Worm (Caenorhabditis elegans): Measurements from ENCODE around the gene ins-17.
A peak's percentile ranks its signal among the peaks of the same experiment; 100 is the strongest.

The ins-17 gene

DNA sequence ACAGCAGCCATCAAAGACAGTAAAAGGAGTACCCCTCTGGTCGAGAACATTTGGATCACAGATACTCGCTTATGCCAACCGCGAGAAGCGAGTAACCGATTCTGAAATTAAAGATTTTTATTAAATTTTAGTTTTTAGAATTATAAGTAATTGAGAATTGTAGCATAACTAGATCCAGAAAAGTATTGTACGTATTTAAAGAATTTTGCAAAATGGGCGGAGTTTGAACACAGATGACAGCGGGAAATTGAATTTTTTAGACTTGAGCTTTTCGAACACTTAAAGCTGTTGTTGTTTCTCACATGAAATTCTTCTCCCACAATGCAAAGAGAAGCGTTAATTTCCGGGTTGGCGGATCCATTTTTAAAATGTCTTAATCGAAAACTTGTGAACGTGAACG, at the start of gene ins-17:
Gene ins-17, minus strand, starts transcription at position 101 of the 400 bp plus-strand sequence.
- TF ChIP-seq F13H6.1 (tag; optimal IDR thresholded peaks at IDR 0.05) = no peak
- TF ChIP-seq nhr-6 (tag; optimal IDR thresholded peaks at IDR 0.05) = no peak
- no peak for TF ChIP-seq sem-4 (tag; optimal IDR thresholded peaks at IDR 0.05)
- TF ChIP-seq ztf-1 (GFP tag; conservative IDR thresholded peaks at IDR 0.05) = no peak
- no peak for TF ChIP-seq mdl-1 (tag; optimal IDR thresholded peaks at IDR 0.05)

DNA sequence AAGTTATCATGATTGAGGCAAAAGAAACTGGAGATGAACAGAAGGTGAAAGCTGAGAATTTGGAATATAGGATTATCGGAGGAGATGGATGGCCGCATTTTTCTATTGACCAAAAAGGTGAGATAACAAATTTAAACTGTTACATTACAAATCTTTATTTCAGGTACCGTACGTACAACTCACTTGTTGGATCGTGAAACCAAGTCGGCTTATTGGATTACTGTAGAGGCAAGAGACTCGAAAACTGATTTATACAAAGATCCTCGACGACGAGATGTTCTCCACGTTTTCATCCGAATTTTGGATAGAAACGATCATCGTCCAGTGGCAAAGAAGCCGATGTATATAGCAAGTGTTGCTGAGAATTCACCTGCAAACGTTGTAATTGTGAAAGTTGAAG, 48.6 kb upstream of the ins-17 start:
- TF ChIP-seq sem-4 (tag; optimal IDR thresholded peaks at IDR 0.05) = no peak

DNA sequence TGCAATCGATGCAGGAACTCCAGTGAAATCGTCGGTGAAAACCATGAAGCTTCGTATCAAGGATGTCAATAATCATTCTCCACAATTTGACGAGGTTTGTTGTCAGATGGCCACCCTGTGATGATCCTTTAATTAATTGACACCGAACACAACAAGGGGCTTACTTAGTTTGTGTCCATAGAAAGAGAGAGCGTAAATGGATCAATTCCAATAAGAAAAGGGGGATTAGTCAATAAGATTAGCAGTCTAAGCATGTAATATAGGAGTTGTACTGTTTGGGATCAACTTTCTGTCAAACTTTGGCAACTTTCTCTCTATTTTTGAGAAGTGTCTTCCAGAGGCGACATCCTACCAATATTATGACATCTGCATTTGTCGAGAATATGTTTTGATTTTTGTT, 46.7 kb upstream of the ins-17 start:
- TF ChIP-seq nhr-23 (tag; optimal IDR thresholded peaks at IDR 0.05) = no peak
- no peak for TF ChIP-seq lin-13 (GFP tag; optimal IDR thresholded peaks at IDR 0.05)
- TF ChIP-seq unc-62 (GFP tag; optimal IDR thresholded peaks at IDR 0.05) = no peak
- TF ChIP-seq mbf-1 (tag; optimal IDR thresholded peaks at IDR 0.05) = no peak
- no peak for TF ChIP-seq mdl-1 (tag; optimal IDR thresholded peaks at IDR 0.05)
- TF ChIP-seq skn-1 (tag; optimal IDR thresholded peaks at IDR 0.05) = no peak
- no peak for TF ChIP-seq elt-1 (tag; optimal IDR thresholded peaks at IDR 0.05)
- TF ChIP-seq ceh-82 (tag; optimal IDR thresholded peaks at IDR 0.05) = no peak
- no peak for TF ChIP-seq mab-5 (tag; optimal IDR thresholded peaks at IDR 0.05)
- TF ChIP-seq snpc-4 (tag; optimal IDR thresholded peaks at IDR 0.05) = no peak
- TF ChIP-seq Y55F3AM.14 (GFP tag; optimal IDR thresholded peaks at IDR 0.05) = no peak

DNA sequence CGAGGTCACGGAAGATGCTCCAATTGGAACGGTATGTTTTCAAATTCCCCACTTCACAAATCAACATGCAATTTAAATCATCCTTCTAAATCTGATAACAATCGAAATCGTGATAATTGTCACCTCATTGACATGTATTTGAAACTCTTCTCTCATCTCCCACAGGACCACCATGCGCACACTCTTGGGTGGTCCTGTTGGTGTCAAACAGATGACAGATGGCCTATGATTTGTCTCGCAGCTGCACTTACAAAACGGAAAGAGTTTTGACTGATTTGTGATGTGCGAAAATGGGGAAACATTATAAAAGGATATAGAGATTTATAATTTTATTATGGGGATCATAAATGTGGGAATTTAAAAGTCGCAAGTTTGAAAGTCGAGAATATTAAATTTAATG, 46.0 kb upstream of the ins-17 start:
- TF ChIP-seq nhr-129 (tag; optimal IDR thresholded peaks at IDR 0.05) (no peak), mab-5 (tag; optimal IDR thresholded peaks at IDR 0.05) (peak; percentile 0)

DNA sequence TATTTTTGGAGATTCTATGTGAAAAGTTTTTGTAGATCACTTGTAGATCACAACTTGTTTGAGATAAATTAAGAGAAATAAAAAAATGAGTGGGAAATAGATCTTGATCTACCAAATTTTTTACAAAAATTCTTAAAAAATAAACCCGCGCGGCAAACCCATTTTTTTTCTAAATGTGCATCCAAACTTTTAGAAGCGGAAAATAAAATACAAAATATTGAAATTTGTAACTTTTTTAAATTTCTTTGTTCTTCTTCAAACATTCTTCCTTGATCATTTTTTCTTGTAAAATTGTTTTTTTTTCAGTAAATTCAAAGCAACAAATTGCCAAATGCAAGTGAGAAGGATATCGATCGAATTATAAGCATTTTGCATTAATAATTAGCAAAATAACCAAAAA, 42.7 kb upstream of the ins-17 start, which contains the start of gene cdh-4:
Gene cdh-4, plus strand, starts transcription at position 301 of the 400 bp plus-strand sequence.
- no peak for TF ChIP-seq C34F6.9 (tag; optimal IDR thresholded peaks at IDR 0.05)
- no peak for TF ChIP-seq ceh-16 (tag; optimal IDR thresholded peaks at IDR 0.05)
- no peak for TF ChIP-seq blmp-1 (tag; optimal IDR thresholded peaks at IDR 0.05; ENCODE audit: insufficient read depth)
- no peak for TF ChIP-seq sem-4 (tag; optimal IDR thresholded peaks at IDR 0.05)
- TF ChIP-seq ama-1 (optimal IDR thresholded peaks at IDR 0.05) = no peak
- no peak for TF ChIP-seq nhr-21 (tag; optimal IDR thresholded peaks at IDR 0.05)
- no peak for TF ChIP-seq Y55F3AM.14 (GFP tag; optimal IDR thresholded peaks at IDR 0.05)
- TF ChIP-seq unc-62 (GFP tag; optimal IDR thresholded peaks at IDR 0.05) = no peak
- no peak for TF ChIP-seq lsy-2 (tag; optimal IDR thresholded peaks at IDR 0.05)
- no peak for TF ChIP-seq aly-2 (tag; optimal IDR thresholded peaks at IDR 0.05)
- TF ChIP-seq nhr-11 (tag; optimal IDR thresholded peaks at IDR 0.05) = no peak
- TF ChIP-seq peb-1 (tag; optimal IDR thresholded peaks at IDR 0.05) = no peak
- no peak for TF ChIP-seq ztf-4 (tag; optimal IDR thresholded peaks at IDR 0.05)
- TF ChIP-seq nhr-129 (tag; optimal IDR thresholded peaks at IDR 0.05) = no peak
- TF ChIP-seq ZK546.5 (tag; optimal IDR thresholded peaks at IDR 0.05) = no peak
- no peak for TF ChIP-seq ztf-1 (GFP tag; conservative IDR thresholded peaks at IDR 0.05)
- TF ChIP-seq lin-11 (tag; optimal IDR thresholded peaks at IDR 0.05) = no peak
- no peak for TF ChIP-seq lin-13 (GFP tag; optimal IDR thresholded peaks at IDR 0.05)
- TF ChIP-seq crh-2 (tag; optimal IDR thresholded peaks at IDR 0.05) = no peak

DNA sequence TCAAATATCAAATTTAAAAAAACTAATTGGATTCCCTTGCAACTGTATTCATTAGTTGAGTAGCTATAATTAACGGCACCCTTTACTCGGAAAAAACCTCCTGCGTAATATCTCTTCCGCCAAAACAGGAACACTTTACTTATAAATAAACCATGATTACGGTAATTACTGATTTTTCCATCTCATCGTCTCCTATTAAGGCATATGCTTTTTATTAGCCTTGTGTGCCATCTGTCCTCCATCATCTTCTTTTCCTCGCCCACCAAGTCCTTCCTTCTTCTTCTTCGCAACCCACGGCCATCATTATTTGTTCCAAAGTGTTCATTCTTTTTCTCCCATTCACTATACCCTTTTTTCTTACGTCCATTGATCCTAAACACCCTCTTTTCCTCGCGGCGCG, 42.0 kb upstream of the ins-17 start:
- TF ChIP-seq unc-55 (GFP tag; optimal IDR thresholded peaks at IDR 0.05) (no peak), F13H6.1 (tag; optimal IDR thresholded peaks at IDR 0.05) (no peak), unc-62 (GFP tag; optimal IDR thresholded peaks at IDR 0.05) (no peak), sma-9 (GFP tag; optimal IDR thresholded peaks at IDR 0.05) (no peak), sma-9 (tag; optimal IDR thresholded peaks at IDR 0.05) (no peak), lsy-2 (tag; optimal IDR thresholded peaks at IDR 0.05) (no peak), sem-4 (tag; optimal IDR thresholded peaks at IDR 0.05) (no peak), nhr-237 (tag; optimal IDR thresholded peaks at IDR 0.05) (no peak), elt-3 (tag; optimal IDR thresholded peaks at IDR 0.05) (no peak), unc-39 (tag; optimal IDR thresholded peaks at IDR 0.05) (no peak)
